Worm (Caenorhabditis elegans): Measurements from ENCODE around the gene mib-1.
A peak's percentile ranks its signal among the peaks of the same experiment; 100 is the strongest.

The mib-1 gene

ce11 chrIII:11268532-11268931 lies 21.9 kb downstream of the mib-1 start:
- TF ChIP-seq T23F11.4 (GFP tag; optimal IDR thresholded peaks at IDR 0.05), result no peak

ce11 chrIII:11267372-11267771 lies 23.1 kb downstream of the mib-1 start:
- TF ChIP-seq pax-1 (tag; optimal IDR thresholded peaks at IDR 0.05) (no peak), elt-2 (tag; optimal IDR thresholded peaks at IDR 0.05) (peak; percentile 62), ref-2 (tag; optimal IDR thresholded peaks at IDR 0.05) (peak; percentile 23)

ce11 chrIII:11262089-11262488 lies 28.4 kb downstream of the mib-1 start:
- no peak for TF ChIP-seq ceh-9 (tag; optimal IDR thresholded peaks at IDR 0.05)
- no peak for TF ChIP-seq ceh-18 (tag; optimal IDR thresholded peaks at IDR 0.05)
- no peak for TF ChIP-seq tbx-2 (tag; optimal IDR thresholded peaks at IDR 0.05)
- TF ChIP-seq hlh-8 (tag; optimal IDR thresholded peaks at IDR 0.05), result no peak
- TF ChIP-seq eyg-1 (tag; optimal IDR thresholded peaks at IDR 0.05), result no peak
- TF ChIP-seq unc-42 (tag; optimal IDR thresholded peaks at IDR 0.05), result no peak
- no peak for TF ChIP-seq fax-1 (tag; optimal IDR thresholded peaks at IDR 0.05)
- no peak for TF ChIP-seq ceh-6 (GFP tag; optimal IDR thresholded peaks at IDR 0.05)
- no peak for TF ChIP-seq pat-9 (tag; optimal IDR thresholded peaks at IDR 0.05)
- TF ChIP-seq tbx-7 (tag; optimal IDR thresholded peaks at IDR 0.05), result no peak
- TF ChIP-seq ceh-31 (tag; optimal IDR thresholded peaks at IDR 0.05), result no peak
- TF ChIP-seq pros-1 (tag; optimal IDR thresholded peaks at IDR 0.05), result no peak
- TF ChIP-seq ztf-16 (tag; optimal IDR thresholded peaks at IDR 0.05), result no peak
- TF ChIP-seq pax-1 (tag; optimal IDR thresholded peaks at IDR 0.05), result no peak

- TF ChIP-seq ahr-1 (tag; optimal IDR thresholded peaks at IDR 0.05), result no peak
- TF ChIP-seq C38D4.7 (GFP tag; optimal IDR thresholded peaks at IDR 0.05), result no peak
- TF ChIP-seq ets-4 (tag; optimal IDR thresholded peaks at IDR 0.05), result no peak
- TF ChIP-seq mec-3 (tag; optimal IDR thresholded peaks at IDR 0.05; ENCODE audit: borderline replicate concordance), result no peak
- TF ChIP-seq ceh-30 (tag; optimal IDR thresholded peaks at IDR 0.05), result no peak
- no peak for TF ChIP-seq ceh-24 (tag; optimal IDR thresholded peaks at IDR 0.05)
- TF ChIP-seq pag-3 (tag; optimal IDR thresholded peaks at IDR 0.05; ENCODE audit: borderline replicate concordance), result no peak
- TF ChIP-seq ceh-34 (tag; optimal IDR thresholded peaks at IDR 0.05), result no peak
- TF ChIP-seq ama-1 (optimal IDR thresholded peaks at IDR 0.05), result no peak
- TF ChIP-seq F13H6.1 (tag; optimal IDR thresholded peaks at IDR 0.05), result no peak
- TF ChIP-seq pros-1 (tag; optimal IDR thresholded peaks at IDR 0.05), result no peak
- no peak for TF ChIP-seq nhr-232 (tag; optimal IDR thresholded peaks at IDR 0.05)
- no peak for TF ChIP-seq tbx-7 (tag; optimal IDR thresholded peaks at IDR 0.05)
- TF ChIP-seq C08G9.2 (tag; optimal IDR thresholded peaks at IDR 0.05), result no peak
- TF ChIP-seq ceh-31 (tag; optimal IDR thresholded peaks at IDR 0.05), result no peak
- TF ChIP-seq nfya-1 (tag; optimal IDR thresholded peaks at IDR 0.05), result no peak
- TF ChIP-seq sdc-2 (tag; optimal IDR thresholded peaks at IDR 0.05), result no peak
These were observed 35.4 kb downstream of the mib-1 start for ce11 chrIII:11255072-11255471.

- TF ChIP-seq ttx-3 (tag; optimal IDR thresholded peaks at IDR 0.05) (no peak), zip-5 (tag; optimal IDR thresholded peaks at IDR 0.05) (no peak), pat-9 (tag; optimal IDR thresholded peaks at IDR 0.05) (no peak), ama-1 (optimal IDR thresholded peaks at IDR 0.05) (no peak), mec-3 (tag; optimal IDR thresholded peaks at IDR 0.05; ENCODE audit: borderline replicate concordance) (no peak), elt-2 (tag; optimal IDR thresholded peaks at IDR 0.05) (peak; percentile 9), sox-4 (tag; optimal IDR thresholded peaks at IDR 0.05) (no peak), ceh-22 (tag; optimal IDR thresholded peaks at IDR 0.05) (no peak)
These were observed 38.6 kb downstream of the mib-1 start, which contains the start of gene Y47D3A.32 for ce11 chrIII:11251718-11252441. Gene Y47D3A.32, plus strand, starts transcription at chrIII:11252391.
